Fruit fly (Drosophila melanogaster): ENCODE data around the gene tefu.

Gene tefu

DNA sequence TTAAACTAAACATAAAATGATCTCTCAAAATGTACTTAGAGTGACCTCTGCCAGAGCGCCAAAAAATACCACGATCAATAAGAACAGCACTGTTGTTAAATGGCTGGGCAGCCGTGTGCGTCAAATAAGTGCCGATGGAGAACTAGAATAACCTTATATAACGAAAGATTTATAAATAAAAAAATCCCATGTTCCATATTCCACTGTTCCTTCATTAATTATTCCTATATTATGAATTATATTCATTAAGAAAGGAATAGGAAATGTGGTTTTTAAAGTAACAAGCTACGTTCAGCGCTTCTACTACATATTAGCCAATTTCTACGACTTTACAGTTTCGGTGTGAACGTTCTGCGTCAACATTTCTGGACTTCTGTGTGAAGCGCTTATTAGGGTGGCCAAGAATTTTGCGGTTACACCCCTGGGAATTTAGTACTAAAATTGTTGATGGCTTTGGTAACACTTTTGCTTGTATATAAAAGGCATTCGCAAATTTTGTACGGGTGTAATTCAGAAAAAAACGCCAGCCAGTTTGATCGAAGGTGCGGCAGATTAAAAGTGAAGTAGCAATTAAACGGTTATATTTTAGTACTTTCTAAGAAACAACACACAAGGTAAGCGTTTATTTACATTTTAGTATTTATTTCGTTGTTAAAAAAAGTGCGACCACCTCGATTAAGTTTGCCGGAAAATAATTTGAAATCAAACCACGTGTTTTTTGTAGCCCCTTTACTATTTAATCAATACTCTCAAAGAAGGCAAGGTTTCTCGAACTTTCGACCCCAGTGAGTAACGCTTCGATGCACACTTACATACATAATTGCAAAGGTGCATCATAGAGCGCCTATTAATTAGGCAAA lies at the start of gene tefu, which contains the start of gene Hsc70-4 (continued):
- TF ChIP-seq CG15011 (GFP tag; optimal IDR thresholded peaks at IDR 0.05) (peak; percentile 54), CG7357 (GFP tag; IDR thresholded peaks at IDR 0.05) (peak; percentile 99), tap (tag; optimal IDR thresholded peaks at IDR 0.05) (no peak), Xbp1 (GFP tag; optimal IDR thresholded peaks at IDR 0.05) (peak; percentile 90), gsb (GFP tag; IDR thresholded peaks at IDR 0.05) (0 out of 2 replicates have a peak, but pooled peaks have one; percentile 43), gsb-n (tag; optimal IDR thresholded peaks at IDR 0.05) (peak; percentile 55), Hey (tag; optimal IDR thresholded peaks at IDR 0.05) (no peak), CG33557 (GFP tag; optimal IDR thresholded peaks at IDR 0.05) (peak; percentile 40), Hr3 (GFP tag; optimal IDR thresholded peaks at IDR 0.05) (peak; percentile 81), Hand (GFP tag; optimal IDR thresholded peaks at IDR 0.05) (no peak), CG13287 (GFP tag; IDR thresholded peaks at IDR 0.05; ENCODE audit: partially characterized antibody) (peak; percentile 31), yki (optimal IDR thresholded peaks at IDR 0.05) (no peak), Aef1 (GFP tag; IDR thresholded peaks at IDR 0.05) (peak; percentile 86), abd-A (tag; optimal IDR thresholded peaks at IDR 0.05) (no peak), Trl (optimal IDR thresholded peaks at IDR 0.05) (no peak), Trl (GFP tag; optimal IDR thresholded peaks at IDR 0.05) (peak; percentile 47), CG4424 (GFP tag; optimal IDR thresholded peaks at IDR 0.05) (peak; percentile 82), trh (GFP tag; optimal IDR thresholded peaks at IDR 0.05) (peak; percentile 14), Nf-YC (tag; optimal IDR thresholded peaks at IDR 0.05) (peak; percentile 30), CG16863 (GFP tag; optimal IDR thresholded peaks at IDR 0.05) (peak; percentile 29), kay (GFP tag; optimal IDR thresholded peaks at IDR 0.05) (peak; percentile 18), otp (GFP tag; IDR thresholded peaks at IDR 0.05) (peak; percentile 68; the same call in 1 of the 3 replicates), Neu2 (GFP tag; optimal IDR thresholded peaks at IDR 0.05; ENCODE audit: borderline replicate concordance) (no peak), nerfin-1 (tag; optimal IDR thresholded peaks at IDR 0.05) (peak; percentile 58), ranshi (GFP tag; IDR thresholded peaks at IDR 0.05) (peak; percentile 89), Lpt (GFP tag; optimal IDR thresholded peaks at IDR 0.05) (no peak), CG6813 (GFP tag; optimal IDR thresholded peaks at IDR 0.05) (no peak), pnt (GFP tag; optimal IDR thresholded peaks at IDR 0.05) (peak; percentile 85), org-1 (GFP tag; optimal IDR thresholded peaks at IDR 0.05) (no peak), inv (GFP tag; IDR thresholded peaks at IDR 0.05; ENCODE audit: partially characterized antibody) (no peak), exex (tag; optimal IDR thresholded peaks at IDR 0.05) (peak; percentile 30), CG14014 (GFP tag; IDR thresholded peaks at IDR 0.05) (peak; percentile 61; the same call in 1 of the 2 replicates), CG10431 (GFP tag; optimal IDR thresholded peaks at IDR 0.05) (no peak), CG1647 (GFP tag; optimal IDR thresholded peaks at IDR 0.05) (peak; percentile 83), Hmx (GFP tag; optimal IDR thresholded peaks at IDR 0.05) (no peak), CG13624 (GFP tag; optimal IDR thresholded peaks at IDR 0.05) (peak; percentile 48), Hr51 (GFP tag; optimal IDR thresholded peaks at IDR 0.05) (peak in 1 of 2 experiments; percentile 70), CG6689 (GFP tag; IDR thresholded peaks at IDR 0.05) (peak; percentile 82), NFAT (GFP tag; IDR thresholded peaks at IDR 0.05) (peak; percentile 59), CG4707 (GFP tag; optimal IDR thresholded peaks at IDR 0.05) (no peak), CG42726 (GFP tag; IDR thresholded peaks at IDR 0.05; ENCODE audit: partially characterized antibody) (peak; percentile 68), Hmr (GFP tag; optimal IDR thresholded peaks at IDR 0.05) (peak; percentile 14), CG30020 (tag; optimal IDR thresholded peaks at IDR 0.05) (peak; percentile 97), CG2875 (GFP tag; optimal IDR thresholded peaks at IDR 0.05) (no peak), Med (GFP tag) (peak; percentile 94), CG18599 (GFP tag; optimal IDR thresholded peaks at IDR 0.05) (peak; percentile 41), CG1233 (GFP tag; optimal IDR thresholded peaks at IDR 0.05) (peak; percentile 61), ato (GFP tag; IDR thresholded peaks at IDR 0.05; ENCODE audit: partially characterized antibody) (0 out of 2 replicates have a peak, but pooled peaks have one; percentile 17), danr (GFP tag; IDR thresholded peaks at IDR 0.05) (peak; percentile 70; the same call in 1 of the 2 replicates)

All from whole organism, embryonic.